Worm (Caenorhabditis elegans): ENCODE measurements around the gene C37C3.11.

DNA sequence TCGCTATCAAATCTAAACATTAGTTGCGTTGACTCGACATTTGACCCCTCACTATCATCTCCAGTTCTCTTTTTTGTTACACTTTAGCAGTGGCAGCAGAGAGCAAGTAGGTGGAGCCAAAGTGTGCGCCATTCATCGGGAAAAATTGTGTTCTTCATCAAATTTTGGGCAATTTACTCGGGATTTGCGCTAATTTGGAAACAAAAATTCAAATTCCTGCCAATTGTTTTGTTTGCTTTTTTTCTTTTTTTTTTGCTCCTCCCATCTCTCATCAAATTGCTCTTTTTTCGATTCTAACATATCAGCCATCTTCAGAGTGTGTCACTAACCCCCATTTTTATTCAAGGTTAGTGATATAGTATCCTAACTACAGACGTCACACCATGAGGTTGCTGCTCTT lies 37.6 kb downstream of the C37C3.11 start, which contains the start of gene mig-6:
- TF ChIP-seq ama-1 (optimal IDR thresholded peaks at IDR 0.05) (no peak), ttx-3 (tag; optimal IDR thresholded peaks at IDR 0.05) (no peak), ceh-9 (tag; optimal IDR thresholded peaks at IDR 0.05) (no peak)

Measured in whole organism, late embryonic.